Worm (Caenorhabditis elegans): ENCODE data around the gene srj-9.

The srj-9 gene

DNA sequence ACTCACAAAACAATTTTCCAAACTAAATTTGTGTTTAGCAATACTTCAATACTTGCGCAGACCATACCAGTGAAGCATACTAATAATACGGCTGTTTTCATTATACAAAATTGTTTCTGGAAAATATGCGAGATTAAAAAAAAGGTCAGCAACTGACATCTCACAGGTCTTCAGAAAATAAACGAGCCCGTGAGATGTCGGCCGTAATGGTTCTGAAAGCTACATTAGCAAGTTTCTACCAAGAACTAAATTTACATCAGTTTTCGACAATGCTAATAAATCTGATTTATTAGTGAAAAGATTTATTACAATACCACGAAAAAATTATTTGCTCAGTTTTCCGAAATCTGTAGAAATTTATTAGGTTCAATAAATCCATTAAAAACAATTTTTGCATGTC is 45.8 kb downstream of the srj-9 start, which contains the start of gene srbc-31:
Gene srbc-31, minus strand, starts transcription at position 101 of the 400 bp plus-strand sequence.
- TF ChIP-seq lin-13 (tag; optimal IDR thresholded peaks at IDR 0.05) (no peak), bed-3 (GFP tag; optimal IDR thresholded peaks at IDR 0.05) (no peak), tbx-8 (GFP tag; optimal IDR thresholded peaks at IDR 0.05) (no peak), ztf-11 (tag; optimal IDR thresholded peaks at IDR 0.05) (no peak), ham-2 (GFP tag; optimal IDR thresholded peaks at IDR 0.05) (no peak), unc-62 (GFP tag; optimal IDR thresholded peaks at IDR 0.05) (no peak), mls-2 (tag; optimal IDR thresholded peaks at IDR 0.05) (no peak), mep-1 (tag; optimal IDR thresholded peaks at IDR 0.05) (no peak), ces-1 (GFP tag; optimal IDR thresholded peaks at IDR 0.05) (no peak), zip-8 (tag; optimal IDR thresholded peaks at IDR 0.05) (no peak), flh-1 (GFP tag; optimal IDR thresholded peaks at IDR 0.05) (no peak), unc-39 (tag; optimal IDR thresholded peaks at IDR 0.05) (no peak), elt-3 (tag; optimal IDR thresholded peaks at IDR 0.05) (no peak), drap-1 (GFP tag; optimal IDR thresholded peaks at IDR 0.05) (no peak), lsy-2 (tag; optimal IDR thresholded peaks at IDR 0.05) (no peak), nhr-28 (tag; optimal IDR thresholded peaks at IDR 0.05) (no peak), ceh-43 (GFP tag; optimal IDR thresholded peaks at IDR 0.05) (no peak), pha-4 (tag; optimal IDR thresholded peaks at IDR 0.05) (no peak), nhr-237 (tag; optimal IDR thresholded peaks at IDR 0.05) (no peak), M03D4.4 (tag; optimal IDR thresholded peaks at IDR 0.05) (no peak)

DNA sequence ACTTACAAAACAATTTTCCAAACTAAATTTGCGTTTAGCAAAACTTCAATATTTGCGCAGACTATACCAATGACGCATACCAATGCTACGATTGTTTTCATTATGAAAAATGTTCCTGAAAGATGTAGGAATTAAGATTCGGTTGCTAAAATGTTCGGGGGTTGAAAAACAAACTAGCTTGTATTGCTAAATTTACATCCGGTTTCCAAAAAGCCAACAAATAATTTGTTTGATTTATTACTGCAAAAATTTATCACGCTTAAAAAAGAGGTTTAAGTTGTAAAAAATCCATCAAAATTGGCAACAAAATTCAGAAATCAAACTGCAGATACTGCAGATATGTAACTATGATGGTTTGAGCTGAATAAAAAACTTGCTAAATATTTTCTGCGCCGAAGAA is 48.6 kb downstream of the srj-9 start, which contains the start of gene srbc-30:
Gene srbc-30, minus strand, starts transcription at position 101 of the 400 bp plus-strand sequence.
- TF ChIP-seq elt-3 (tag; optimal IDR thresholded peaks at IDR 0.05) (no peak), snpc-4 (tag; optimal IDR thresholded peaks at IDR 0.05) (no peak), nhr-2 (tag; optimal IDR thresholded peaks at IDR 0.05) (no peak), mep-1 (tag; optimal IDR thresholded peaks at IDR 0.05) (no peak), nhr-12 (tag; optimal IDR thresholded peaks at IDR 0.05) (no peak), lin-13 (tag; optimal IDR thresholded peaks at IDR 0.05) (no peak), lin-32 (GFP tag; optimal IDR thresholded peaks at IDR 0.05) (no peak), nhr-28 (tag; optimal IDR thresholded peaks at IDR 0.05) (no peak), ham-2 (GFP tag; optimal IDR thresholded peaks at IDR 0.05) (no peak), ceh-39 (tag; optimal IDR thresholded peaks at IDR 0.05) (no peak)

DNA sequence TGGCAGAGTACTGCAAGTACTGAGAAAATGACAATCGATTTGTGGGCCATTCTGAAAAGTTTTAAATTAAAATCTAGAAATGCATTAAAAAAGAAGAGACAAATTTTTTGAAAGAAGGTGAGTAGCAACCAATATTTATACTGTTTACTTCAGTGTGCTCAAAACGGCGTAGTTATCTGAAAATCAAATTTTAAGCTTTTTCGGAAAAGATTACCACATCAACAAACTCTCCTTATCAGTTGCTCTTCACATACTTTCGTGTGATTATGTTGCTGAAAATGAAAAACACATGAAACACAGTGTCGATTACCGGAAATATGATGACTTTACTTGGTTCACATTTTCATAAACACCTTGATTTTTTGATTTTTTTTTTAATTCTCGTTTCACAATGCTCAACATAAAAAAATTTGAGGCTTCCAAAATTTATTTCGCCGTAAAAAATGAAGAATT is 50.8 kb downstream of the srj-9 start, which contains the start of gene lys-7:
Gene lys-7, minus strand, starts transcription at position 51 of the 453 bp plus-strand sequence.
- TF ChIP-seq blmp-1 (tag; optimal IDR thresholded peaks at IDR 0.05) (no peak), sem-2 (GFP tag; optimal IDR thresholded peaks at IDR 0.05) (no peak), ceh-39 (tag; optimal IDR thresholded peaks at IDR 0.05) (no peak), elt-1 (tag; optimal IDR thresholded peaks at IDR 0.05; ENCODE audit: borderline replicate concordance, insufficient read depth) (no peak), unc-39 (tag; optimal IDR thresholded peaks at IDR 0.05) (no peak), lin-13 (tag; optimal IDR thresholded peaks at IDR 0.05) (no peak), unc-120 (tag; optimal IDR thresholded peaks at IDR 0.05; ENCODE audit: poor library complexity, severe bottlenecking) (no peak), unc-62 (GFP tag; optimal IDR thresholded peaks at IDR 0.05) (no peak), mep-1 (tag; optimal IDR thresholded peaks at IDR 0.05) (no peak), cnd-1 (tag; optimal IDR thresholded peaks at IDR 0.05) (no peak), ztf-11 (tag; optimal IDR thresholded peaks at IDR 0.05) (no peak), nhr-237 (tag; optimal IDR thresholded peaks at IDR 0.05) (no peak), lsy-2 (tag; optimal IDR thresholded peaks at IDR 0.05) (no peak), snpc-4 (tag; optimal IDR thresholded peaks at IDR 0.05) (no peak), zip-8 (tag; optimal IDR thresholded peaks at IDR 0.05) (no peak), sptf-1 (tag; optimal IDR thresholded peaks at IDR 0.05) (no peak), M03D4.4 (tag; optimal IDR thresholded peaks at IDR 0.05) (no peak), elt-3 (tag; optimal IDR thresholded peaks at IDR 0.05) (no peak), mab-5 (tag; optimal IDR thresholded peaks at IDR 0.05) (no peak), flh-1 (GFP tag; optimal IDR thresholded peaks at IDR 0.05) (no peak)
